Worm (Caenorhabditis elegans): ENCODE measurements around the gene psd-1.

psd-1 gene

DNA sequence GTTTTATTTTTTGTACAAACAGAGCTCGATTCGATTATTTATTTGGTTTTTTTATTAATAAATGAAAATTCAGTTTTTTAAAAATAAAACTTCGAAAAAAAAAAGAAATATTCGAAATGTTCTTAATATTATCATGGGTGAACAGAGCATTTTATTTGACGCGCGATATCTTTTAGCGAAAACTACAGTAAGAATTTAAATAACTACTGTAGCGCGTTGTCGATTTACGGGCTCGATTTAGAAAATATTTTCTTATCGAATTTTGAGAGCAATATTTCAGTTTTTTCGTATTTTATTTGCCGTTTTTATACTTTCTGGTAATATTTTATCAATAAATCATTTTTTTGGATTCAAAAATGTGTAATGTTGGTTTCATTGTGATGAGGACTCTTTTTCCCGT is 54.1 kb downstream of the psd-1 start:
- TF ChIP-seq syd-9 (tag; optimal IDR thresholded peaks at IDR 0.05) (no peak), npax-4 (tag; optimal IDR thresholded peaks at IDR 0.05) (no peak), ama-1 (optimal IDR thresholded peaks at IDR 0.05) (no peak), mec-3 (tag; optimal IDR thresholded peaks at IDR 0.05; ENCODE audit: borderline replicate concordance) (no peak), ceh-19 (GFP tag; optimal IDR thresholded peaks at IDR 0.05) (no peak), dve-1 (tag; optimal IDR thresholded peaks at IDR 0.05) (no peak), ceh-48 (tag; optimal IDR thresholded peaks at IDR 0.05) (no peak), tbx-7 (tag; optimal IDR thresholded peaks at IDR 0.05) (no peak), pag-3 (tag; optimal IDR thresholded peaks at IDR 0.05; ENCODE audit: borderline replicate concordance) (no peak), nhr-11 (tag; optimal IDR thresholded peaks at IDR 0.05) (no peak), ceh-2 (tag; optimal IDR thresholded peaks at IDR 0.05) (no peak), pax-1 (tag; optimal IDR thresholded peaks at IDR 0.05) (no peak)
